Worm (Caenorhabditis elegans) whole organism, L2 larva: ENCODE data around the gene atgp-2.

Experiments used
- elt-3 ChIP-seq: sonication (generic microtip); optimal IDR thresholded peaks from 2 replicates; lab custom pipeline; 2017; ENCODE audit warnings: missing biosample characterization, missing genetic modification characterization
- lin-11 ChIP-seq: fragments of 150-350 bp; sonication (generic microtip); optimal IDR thresholded peaks from 2 replicates; lab custom pipeline; 2014; ENCODE audit warnings: missing biosample characterization, missing genetic modification characterization, inconsistent platforms, mixed read lengths
- lin-39 ChIP-seq: fragments of 150-350 bp; optimal IDR thresholded peaks from 2 replicates; lab custom pipeline; 2014; ENCODE audit warnings: missing biosample characterization, missing genetic modification reagents, missing genetic modification characterization
- nhr-237 ChIP-seq: fragments of 150-350 bp; optimal IDR thresholded peaks from 2 replicates; lab custom pipeline; 2014; ENCODE audit warnings: missing biosample characterization, missing genetic modification characterization

- TF ChIP-seq lin-39 (tag; lab: Kevin White, UChicago) (no peak), lin-11 (tag; lab: Kevin White, UChicago) (no peak), nhr-237 (no peak), elt-3 (no peak)
Measured at ce11 chrII:14599284-14599862, 44.5 kb downstream of the atgp-2 start.
